Worm (Caenorhabditis elegans) whole organism, L2 larva: ENCODE results near the gene K12H6.10.

Experiments used
- C34F6.9 ChIP-seq: fragments of 150-350 bp; optimal IDR thresholded peaks from 2 replicates; lab custom pipeline; 2014; ENCODE audit warnings: missing biosample characterization, missing genetic modification characterization
- F13H6.1 ChIP-seq: sonication (generic microtip); optimal IDR thresholded peaks from 2 replicates; lab custom pipeline; 2016; ENCODE audit warnings: missing genetic modification characterization, missing compliant biosample characterization
- Y55F3AM.14 ChIP-seq: fragments of 200-800 bp; sonication (Bioruptor generic); optimal IDR thresholded peaks from 2 replicates; lab custom pipeline; 2018; ENCODE audit warnings: mild to moderate bottlenecking, missing genetic modification characterization, missing compliant biosample characterization
- ZK546.5 ChIP-seq: sonication (generic microtip); optimal IDR thresholded peaks from 2 replicates; lab custom pipeline; 2017; ENCODE audit warnings: missing biosample characterization, missing genetic modification characterization
- alr-1 ChIP-seq: fragments of 150-350 bp; optimal IDR thresholded peaks from 2 replicates; lab custom pipeline; 2014; ENCODE audit warnings: missing biosample characterization, missing genetic modification characterization
- aly-2 ChIP-seq: fragments of 150-350 bp; optimal IDR thresholded peaks from 2 replicates; lab custom pipeline; 2014; ENCODE audit warnings: missing biosample characterization, missing genetic modification characterization
- ama-1 ChIP-seq: fragments of 150-350 bp; optimal IDR thresholded peaks from 2 replicates; lab custom pipeline; 2018; ENCODE audit warnings: inconsistent platforms
- blmp-1 ChIP-seq: sonication (generic microtip); optimal IDR thresholded peaks from 2 replicates; lab custom pipeline; 2017; ENCODE audit warnings: missing genetic modification characterization, mild to moderate bottlenecking, missing compliant biosample characterization, antibody characterized with exemption, moderate library complexity; ENCODE audit not compliant: insufficient read depth
- ceh-16 ChIP-seq: fragments of 150-350 bp; optimal IDR thresholded peaks from 2 replicates; lab custom pipeline; 2014; ENCODE audit warnings: missing biosample characterization, missing genetic modification characterization
- dmd-4 ChIP-seq: sonication (generic microtip); optimal IDR thresholded peaks from 2 replicates; lab custom pipeline; 2017; ENCODE audit warnings: missing biosample characterization, missing genetic modification characterization
- elt-1 ChIP-seq: fragments of 150-350 bp; optimal IDR thresholded peaks from 2 replicates; lab custom pipeline; 2014; ENCODE audit warnings: missing biosample characterization, missing genetic modification characterization
- fos-1 ChIP-seq: fragments of 150-350 bp; optimal IDR thresholded peaks from 2 replicates; lab custom pipeline; 2014; ENCODE audit warnings: missing biosample characterization, missing genetic modification characterization
- gmeb-1 ChIP-seq: fragments of 150-350 bp; optimal IDR thresholded peaks from 2 replicates; lab custom pipeline; 2014; ENCODE audit warnings: missing biosample characterization, missing genetic modification characterization
- lin-11 ChIP-seq: fragments of 150-350 bp; sonication (generic microtip); optimal IDR thresholded peaks from 2 replicates; lab custom pipeline; 2014; ENCODE audit warnings: missing biosample characterization, missing genetic modification characterization, inconsistent platforms, mixed read lengths
- lin-13 ChIP-seq: fragments of 150-350 bp; optimal IDR thresholded peaks from 2 replicates; lab custom pipeline; 2014; ENCODE audit warnings: missing biosample characterization, missing genetic modification reagents, missing genetic modification characterization
- lin-39 ChIP-seq: fragments of 150-350 bp; optimal IDR thresholded peaks from 2 replicates; lab custom pipeline; 2014; ENCODE audit warnings: missing biosample characterization, missing genetic modification reagents, missing genetic modification characterization
- mab-5 ChIP-seq: fragments of 150-350 bp; optimal IDR thresholded peaks from 2 replicates; lab custom pipeline; 2014; ENCODE audit warnings: missing biosample characterization, missing genetic modification characterization
- mbf-1 ChIP-seq: sonication (generic microtip); optimal IDR thresholded peaks from 2 replicates; lab custom pipeline; 2017; ENCODE audit warnings: missing biosample characterization, missing genetic modification characterization
- mdl-1 ChIP-seq, 2 experiments: fragments of 150-350 bp in 1 of 2; sonication (generic microtip) in 1 of 2; optimal IDR thresholded peaks; 2 replicates each; lab custom pipeline; 2017; ENCODE audit warnings: missing biosample characterization in 2 of 2, missing genetic modification characterization in 2 of 2
- nhr-10 ChIP-seq: sonication (generic microtip); optimal IDR thresholded peaks from 2 replicates; lab custom pipeline; 2017; ENCODE audit warnings: missing biosample characterization, missing genetic modification characterization
- nhr-11 ChIP-seq: fragments of 150-350 bp; optimal IDR thresholded peaks from 2 replicates; lab custom pipeline; 2014; ENCODE audit warnings: missing biosample characterization, missing genetic modification characterization
- nhr-12 ChIP-seq: fragments of 150-350 bp; optimal IDR thresholded peaks from 2 replicates; lab custom pipeline; 2014; ENCODE audit warnings: missing biosample characterization, missing genetic modification characterization
- nhr-129 ChIP-seq: fragments of 150-350 bp; optimal IDR thresholded peaks from 2 replicates; lab custom pipeline; 2014; ENCODE audit warnings: missing biosample characterization, missing genetic modification characterization
- nhr-21 ChIP-seq: fragments of 150-350 bp; optimal IDR thresholded peaks from 2 replicates; lab custom pipeline; 2014; ENCODE audit warnings: missing biosample characterization, missing genetic modification characterization
- nhr-23 ChIP-seq: fragments of 150-350 bp; optimal IDR thresholded peaks from 2 replicates; lab custom pipeline; 2014; ENCODE audit warnings: missing biosample characterization, missing genetic modification reagents, missing genetic modification characterization
- nhr-237 ChIP-seq: fragments of 150-350 bp; optimal IDR thresholded peaks from 2 replicates; lab custom pipeline; 2014; ENCODE audit warnings: missing biosample characterization, missing genetic modification characterization
- nhr-25 ChIP-seq: fragments of 150-350 bp; sonication (generic microtip); optimal IDR thresholded peaks from 3 replicates; lab custom pipeline; 2014; ENCODE audit warnings: missing biosample characterization, missing genetic modification characterization
- nhr-6 ChIP-seq: fragments of 150-350 bp; optimal IDR thresholded peaks from 2 replicates; lab custom pipeline; 2014; ENCODE audit warnings: missing biosample characterization, missing genetic modification characterization
- nhr-77 ChIP-seq: fragments of 150-350 bp; optimal IDR thresholded peaks from 2 replicates; lab custom pipeline; 2014; ENCODE audit warnings: missing biosample characterization, missing genetic modification characterization
- peb-1 ChIP-seq: fragments of 150-350 bp; optimal IDR thresholded peaks from 2 replicates; lab custom pipeline; 2014; ENCODE audit warnings: missing biosample characterization, missing genetic modification characterization
- sem-4 ChIP-seq: fragments of 150-350 bp; optimal IDR thresholded peaks from 2 replicates; lab custom pipeline; 2014; ENCODE audit warnings: missing biosample characterization, missing genetic modification reagents, missing genetic modification characterization
- skn-1 ChIP-seq: sonication (generic microtip); optimal IDR thresholded peaks from 2 replicates; lab custom pipeline; 2017; ENCODE audit warnings: missing biosample characterization, missing genetic modification characterization
- sma-9 ChIP-seq, 2 experiments: fragments of 150-350 bp in 1 of 2; sonication (generic microtip) in 1 of 2; optimal IDR thresholded peaks; 2 replicates each; lab custom pipeline; 2014 to 2016; ENCODE audit warnings: missing genetic modification characterization in 2 of 2, mild to moderate bottlenecking in 1 of 2, missing biosample characterization in 1 of 2, missing compliant biosample characterization in 1 of 2, missing genetic modification reagents in 1 of 2, moderate library complexity in 1 of 2
- snpc-4 ChIP-seq: fragments of 150-350 bp; optimal IDR thresholded peaks from 2 replicates; lab custom pipeline; 2014; ENCODE audit warnings: missing biosample characterization, missing genetic modification characterization
- unc-55 ChIP-seq: fragments of 150-350 bp; sonication (generic microtip); optimal IDR thresholded peaks from 3 replicates; lab custom pipeline; 2014; ENCODE audit warnings: missing biosample characterization, missing genetic modification reagents, missing genetic modification characterization
- unc-62 ChIP-seq: fragments of 150-350 bp; optimal IDR thresholded peaks from 2 replicates; lab custom pipeline; 2014; ENCODE audit warnings: missing biosample characterization, missing genetic modification reagents, missing genetic modification characterization
- ztf-11 ChIP-seq: sonication (generic microtip); optimal IDR thresholded peaks from 2 replicates; lab custom pipeline; 2017; ENCODE audit warnings: missing biosample characterization, missing genetic modification characterization
- ztf-4 ChIP-seq: fragments of 150-350 bp; optimal IDR thresholded peaks from 2 replicates; lab custom pipeline; 2014; ENCODE audit warnings: missing biosample characterization, missing genetic modification characterization

Gene K12H6.10

ce11 chrII:2779253-2779652 is 43.4 kb upstream of the K12H6.10 start, which contains the start of gene F08D12.3:
F08D12.3 (plus strand) TSS chrII:2779553.
- TF ChIP-seq skn-1 (tag; lab: Kevin White, UChicago) (no peak), F13H6.1 (no peak), dmd-4 (tag; lab: Kevin White, UChicago) (no peak), unc-55 (no peak), nhr-129 (tag; lab: Kevin White, UChicago) (no peak), alr-1 (tag; lab: Kevin White, UChicago) (no peak), nhr-11 (tag; lab: Kevin White, UChicago) (no peak), snpc-4 (tag; lab: Kevin White, UChicago) (no peak), peb-1 (no peak), nhr-21 (tag; lab: Kevin White, UChicago) (no peak), gmeb-1 (tag; lab: Kevin White, UChicago) (no peak), nhr-77 (tag; lab: Kevin White, UChicago) (no peak), nhr-25 (no peak)
- TF ChIP-seq, all 48 proteins: peak for 0

ce11 chrII:2780804-2781203 is 41.9 kb upstream of the K12H6.10 start:
- TF ChIP-seq aly-2 (tag; lab: Kevin White, UChicago): no peak
- TF ChIP-seq lin-13 (GFP tag; lab: Kevin White, UChicago): no peak
- TF ChIP-seq nhr-11 (tag; lab: Kevin White, UChicago): no peak
- TF ChIP-seq ama-1 (lab: Kevin White, UChicago): no peak
- TF ChIP-seq elt-1: no peak
- no peak for TF ChIP-seq nhr-12 (tag; lab: Kevin White, UChicago)
- no peak for TF ChIP-seq nhr-237 (tag; lab: Kevin White, UChicago)

- TF ChIP-seq unc-62 (GFP tag; lab: Kevin White, UChicago): no peak
- TF ChIP-seq sem-4 (tag; lab: Kevin White, UChicago): no peak
- no peak for TF ChIP-seq ztf-11
- TF ChIP-seq ceh-16 (tag; lab: Kevin White, UChicago): no peak
- no peak for TF ChIP-seq nhr-6 (tag; lab: Kevin White, UChicago)
- TF ChIP-seq nhr-12 (tag; lab: Kevin White, UChicago): no peak
- TF ChIP-seq skn-1 (tag; lab: Kevin White, UChicago): no peak
- TF ChIP-seq, all 48 proteins: peak for 0
These were observed 41.3 kb upstream of the K12H6.10 start, which contains the start of gene F08D12.2 for ce11 chrII:2781355-2781754. F08D12.2 (plus strand) TSS chrII:2781655.

- TF ChIP-seq unc-62 (GFP tag; lab: Kevin White, UChicago) (no peak), aly-2 (tag; lab: Kevin White, UChicago) (no peak), nhr-6 (tag; lab: Kevin White, UChicago) (no peak), sma-9 (GFP tag; optimal IDR thresholded peaks at IDR 0.05; lab: Kevin White, UChicago) (no peak), sma-9 (tag; optimal IDR thresholded peaks at IDR 0.05; lab: Kevin White, UChicago) (no peak), skn-1 (tag; lab: Kevin White, UChicago) (no peak), ceh-16 (tag; lab: Kevin White, UChicago) (no peak), blmp-1 (no peak), fos-1 (tag; lab: Kevin White, UChicago) (no peak), mbf-1 (tag; lab: Kevin White, UChicago) (no peak), nhr-10 (tag; lab: Kevin White, UChicago) (no peak), Y55F3AM.14 (GFP tag; lab: Kevin White, UChicago) (no peak)
- TF ChIP-seq, all 48 proteins: peak for 0
These were observed 39.3 kb upstream of the K12H6.10 start for ce11 chrII:2783380-2783779.

- no peak for TF ChIP-seq elt-1
These were observed 36.9 kb upstream of the K12H6.10 start for ce11 chrII:2785787-2786186.

- TF ChIP-seq nhr-129 (tag; lab: Kevin White, UChicago): peak; percentile 41
- TF ChIP-seq ceh-16 (tag; lab: Kevin White, UChicago): no peak
- no peak for TF ChIP-seq aly-2 (tag; lab: Kevin White, UChicago)
- TF ChIP-seq nhr-11 (tag; lab: Kevin White, UChicago): no peak
- TF ChIP-seq ztf-4: no peak
- no peak for TF ChIP-seq Y55F3AM.14 (GFP tag; lab: Kevin White, UChicago)
- no peak for TF ChIP-seq sem-4 (tag; lab: Kevin White, UChicago)
- TF ChIP-seq blmp-1: no peak
- TF ChIP-seq lin-11 (tag; lab: Kevin White, UChicago): peak; percentile 0
- TF ChIP-seq elt-1: no peak
- TF ChIP-seq lin-13 (GFP tag; lab: Kevin White, UChicago): no peak
- TF ChIP-seq mab-5: peak; percentile 7
- no peak for TF ChIP-seq lin-39 (tag; lab: Kevin White, UChicago)
- TF ChIP-seq F13H6.1: peak; percentile 24
- peak; percentile 57 for TF ChIP-seq unc-55
- no peak for TF ChIP-seq nhr-25
- no peak for TF ChIP-seq fos-1 (tag; lab: Kevin White, UChicago)
- TF ChIP-seq sma-9 (GFP tag; optimal IDR thresholded peaks at IDR 0.05; lab: Kevin White, UChicago): no peak
- no peak for TF ChIP-seq sma-9 (tag; optimal IDR thresholded peaks at IDR 0.05; lab: Kevin White, UChicago)
- no peak for TF ChIP-seq peb-1
- no peak for TF ChIP-seq skn-1 (tag; lab: Kevin White, UChicago)
- no peak for TF ChIP-seq nhr-23 (tag; lab: Kevin White, UChicago)
- TF ChIP-seq nhr-237 (tag; lab: Kevin White, UChicago): no peak
- peak in 1 of 2 experiments; percentile 39 for TF ChIP-seq mdl-1 (tag; optimal IDR thresholded peaks at IDR 0.05; lab: Kevin White, UChicago)
- no peak for TF ChIP-seq nhr-77 (tag; lab: Kevin White, UChicago)
- no peak for TF ChIP-seq ZK546.5 (tag; lab: Kevin White, UChicago)
- no peak for TF ChIP-seq unc-62 (GFP tag; lab: Kevin White, UChicago)
- no peak for TF ChIP-seq mbf-1 (tag; lab: Kevin White, UChicago)
- TF ChIP-seq nhr-10 (tag; lab: Kevin White, UChicago): no peak
- TF ChIP-seq C34F6.9 (tag; lab: Kevin White, UChicago): peak; percentile 33
- TF ChIP-seq snpc-4 (tag; lab: Kevin White, UChicago): no peak
These were observed 35.6 kb upstream of the K12H6.10 start, which contains the start of the genes F08D12.12 and srpa-72 for ce11 chrII:2787031-2787512. F08D12.12 (minus strand) TSS chrII:2787081. srpa-72 (plus strand) TSS chrII:2787481.
